Worm (Caenorhabditis elegans): ENCODE results near the gene Y48C3A.5.

Y48C3A.5 gene

ce11 chrII:13270776-13271175 lies at the start of gene Y48C3A.5:
TSS of gene Y48C3A.5 (plus strand) at chrII:13271076.
- TF ChIP-seq elt-3 (tag; optimal IDR thresholded peaks at IDR 0.05) (no peak), ceh-82 (tag; optimal IDR thresholded peaks at IDR 0.05) (no peak), mdl-1 (tag; optimal IDR thresholded peaks at IDR 0.05) (no peak), F13H6.1 (tag; optimal IDR thresholded peaks at IDR 0.05) (no peak), Y55F3AM.14 (GFP tag; optimal IDR thresholded peaks at IDR 0.05) (no peak), unc-55 (GFP tag; optimal IDR thresholded peaks at IDR 0.05) (no peak)

- TF ChIP-seq nhr-21 (tag; optimal IDR thresholded peaks at IDR 0.05), result peak; percentile 20
- no peak for TF ChIP-seq blmp-1 (tag; optimal IDR thresholded peaks at IDR 0.05; ENCODE audit: insufficient read depth)
- no peak for TF ChIP-seq aly-2 (tag; optimal IDR thresholded peaks at IDR 0.05)
Observed at ce11 chrII:13230489-13231196, 40.2 kb upstream of the Y48C3A.5 start.

- no peak for TF ChIP-seq gmeb-1 (tag; optimal IDR thresholded peaks at IDR 0.05)
- no peak for TF ChIP-seq ztf-4 (tag; optimal IDR thresholded peaks at IDR 0.05)
- no peak for TF ChIP-seq ztf-1 (GFP tag; conservative IDR thresholded peaks at IDR 0.05)
- no peak for TF ChIP-seq F13H6.1 (tag; optimal IDR thresholded peaks at IDR 0.05)
- TF ChIP-seq alr-1 (tag; optimal IDR thresholded peaks at IDR 0.05), result no peak
- no peak for TF ChIP-seq sem-4 (tag; optimal IDR thresholded peaks at IDR 0.05)
- TF ChIP-seq fos-1 (tag; optimal IDR thresholded peaks at IDR 0.05), result no peak
- no peak for TF ChIP-seq nhr-12 (tag; optimal IDR thresholded peaks at IDR 0.05)
- TF ChIP-seq nhr-237 (tag; optimal IDR thresholded peaks at IDR 0.05), result no peak
- TF ChIP-seq nhr-10 (tag; optimal IDR thresholded peaks at IDR 0.05), result no peak
- no peak for TF ChIP-seq unc-55 (GFP tag; optimal IDR thresholded peaks at IDR 0.05)
- no peak for TF ChIP-seq C34F6.9 (tag; optimal IDR thresholded peaks at IDR 0.05)
- TF ChIP-seq ztf-11 (tag; optimal IDR thresholded peaks at IDR 0.05), result no peak
- no peak for TF ChIP-seq elt-1 (tag; optimal IDR thresholded peaks at IDR 0.05)
Observed at ce11 chrII:13233712-13234111, 37.2 kb upstream of the Y48C3A.5 start.

- TF ChIP-seq sma-9 (GFP tag; optimal IDR thresholded peaks at IDR 0.05), result no peak
- no peak for TF ChIP-seq sma-9 (tag; optimal IDR thresholded peaks at IDR 0.05)
- no peak for TF ChIP-seq nhr-12 (tag; optimal IDR thresholded peaks at IDR 0.05)
- no peak for TF ChIP-seq egl-27 (tag; optimal IDR thresholded peaks at IDR 0.05)
- no peak for TF ChIP-seq aly-2 (tag; optimal IDR thresholded peaks at IDR 0.05)
- no peak for TF ChIP-seq crh-2 (tag; optimal IDR thresholded peaks at IDR 0.05)
- TF ChIP-seq mab-5 (tag; optimal IDR thresholded peaks at IDR 0.05), result no peak
- TF ChIP-seq nhr-25 (tag; optimal IDR thresholded peaks at IDR 0.05), result no peak
- TF ChIP-seq lin-13 (GFP tag; optimal IDR thresholded peaks at IDR 0.05), result no peak
- TF ChIP-seq nhr-6 (tag; optimal IDR thresholded peaks at IDR 0.05), result no peak
- no peak for TF ChIP-seq sem-4 (tag; optimal IDR thresholded peaks at IDR 0.05)
- TF ChIP-seq elt-3 (tag; optimal IDR thresholded peaks at IDR 0.05), result no peak
- no peak for TF ChIP-seq ztf-11 (tag; optimal IDR thresholded peaks at IDR 0.05)
- TF ChIP-seq fos-1 (tag; optimal IDR thresholded peaks at IDR 0.05), result no peak
- TF ChIP-seq ZK546.5 (tag; optimal IDR thresholded peaks at IDR 0.05), result no peak
Observed at ce11 chrII:13235289-13235688, 35.6 kb upstream of the Y48C3A.5 start, which contains the start of gene flp-16. TSS of gene flp-16 (plus strand) at chrII:13235306.

- TF ChIP-seq mab-5 (tag; optimal IDR thresholded peaks at IDR 0.05), result no peak
- no peak for TF ChIP-seq nhr-23 (tag; optimal IDR thresholded peaks at IDR 0.05)
- no peak for TF ChIP-seq peb-1 (tag; optimal IDR thresholded peaks at IDR 0.05)
- TF ChIP-seq aly-2 (tag; optimal IDR thresholded peaks at IDR 0.05), result no peak
- TF ChIP-seq ZK546.5 (tag; optimal IDR thresholded peaks at IDR 0.05), result peak; percentile 1
- peak; percentile 41 for TF ChIP-seq nhr-129 (tag; optimal IDR thresholded peaks at IDR 0.05)
- no peak for TF ChIP-seq ztf-1 (GFP tag; conservative IDR thresholded peaks at IDR 0.05)
- peak; percentile 36 for TF ChIP-seq lin-11 (tag; optimal IDR thresholded peaks at IDR 0.05)
- TF ChIP-seq unc-55 (GFP tag; optimal IDR thresholded peaks at IDR 0.05), result peak; percentile 90
- TF ChIP-seq nhr-6 (tag; optimal IDR thresholded peaks at IDR 0.05), result peak; percentile 49
- TF ChIP-seq elt-3 (tag; optimal IDR thresholded peaks at IDR 0.05), result no peak
- TF ChIP-seq blmp-1 (tag; optimal IDR thresholded peaks at IDR 0.05; ENCODE audit: insufficient read depth), result peak; percentile 2
- TF ChIP-seq sem-4 (tag; optimal IDR thresholded peaks at IDR 0.05), result peak; percentile 65
- TF ChIP-seq lin-13 (GFP tag; optimal IDR thresholded peaks at IDR 0.05), result peak; percentile 64
- peak; percentile 85 for TF ChIP-seq sma-9 (GFP tag; optimal IDR thresholded peaks at IDR 0.05)
- no peak for TF ChIP-seq sma-9 (tag; optimal IDR thresholded peaks at IDR 0.05)
- peak; percentile 64 for TF ChIP-seq snpc-4 (tag; optimal IDR thresholded peaks at IDR 0.05)
- peak; percentile 86 for TF ChIP-seq crh-2 (tag; optimal IDR thresholded peaks at IDR 0.05)
- peak; percentile 75 for TF ChIP-seq sma-3 (GFP tag; optimal IDR thresholded peaks at IDR 0.05)
- no peak for TF ChIP-seq ceh-82 (tag; optimal IDR thresholded peaks at IDR 0.05)
- no peak for TF ChIP-seq ama-1 (optimal IDR thresholded peaks at IDR 0.05)
- TF ChIP-seq elt-1 (tag; optimal IDR thresholded peaks at IDR 0.05), result no peak
- TF ChIP-seq C34F6.9 (tag; optimal IDR thresholded peaks at IDR 0.05), result peak; percentile 88
- TF ChIP-seq fos-1 (tag; optimal IDR thresholded peaks at IDR 0.05), result peak; percentile 40
- TF ChIP-seq lin-39 (tag; optimal IDR thresholded peaks at IDR 0.05), result no peak
- TF ChIP-seq ceh-16 (tag; optimal IDR thresholded peaks at IDR 0.05), result no peak
- TF ChIP-seq F13H6.1 (tag; optimal IDR thresholded peaks at IDR 0.05), result peak; percentile 66
- no peak for TF ChIP-seq nhr-11 (tag; optimal IDR thresholded peaks at IDR 0.05)
- TF ChIP-seq ztf-4 (tag; optimal IDR thresholded peaks at IDR 0.05), result peak; percentile 22
- TF ChIP-seq zag-1 (tag; optimal IDR thresholded peaks at IDR 0.05), result no peak
Observed at ce11 chrII:13237829-13238404, 33.0 kb upstream of the Y48C3A.5 start, which contains the start of gene romo-1. TSS of gene romo-1 (minus strand) at chrII:13237907.

All from whole organism, L2 larva.